Worm (Caenorhabditis elegans) whole organism, L4 larva: Measurements from ENCODE around the gene F49F1.7.
A peak's percentile ranks its signal among the peaks of the same experiment; 100 is the strongest.

Experiments used
- F37D6.2 ChIP-seq: sonication (generic microtip); optimal IDR thresholded peaks from 2 replicates; lab custom pipeline; 2016; ENCODE audit warnings: mild to moderate bottlenecking, missing genetic modification characterization, missing compliant biosample characterization
- F49E8.2 ChIP-seq: sonication (generic microtip); optimal IDR thresholded peaks from 2 replicates; lab custom pipeline; 2016; ENCODE audit warnings: missing compliant biosample characterization, mild to moderate bottlenecking, missing genetic modification characterization, borderline replicate concordance
- R02D3.7 ChIP-seq: fragments of 150-350 bp; sonication (generic microtip); optimal IDR thresholded peaks from 3 replicates; lab custom pipeline; 2014; ENCODE audit warnings: missing biosample characterization, missing genetic modification characterization
- Y48G9A.11 ChIP-seq: fragments of 200-800 bp; sonication (Bioruptor generic); IDR thresholded peaks from 2 replicates; pipeline ENCODE4 v1.3.6; 2022; ENCODE audit warnings: missing genetic modification reagents, missing genetic modification characterization, missing compliant biosample characterization
- ZK337.2 ChIP-seq: fragments of 200-800 bp; sonication (Bioruptor generic); IDR thresholded peaks from 2 replicates; pipeline ENCODE4 v1.3.6; 2022; ENCODE audit warnings: missing genetic modification reagents, missing genetic modification characterization, missing compliant biosample characterization
- aha-1 ChIP-seq: fragments of 150-350 bp; peaks from one replicate; lab custom pipeline; 2014; ENCODE audit warnings: missing biosample characterization, missing genetic modification characterization
- aly-2 ChIP-seq: sonication (generic microtip); optimal IDR thresholded peaks from 2 replicates; lab custom pipeline; 2018; ENCODE audit warnings: missing biosample characterization, missing genetic modification characterization
- ces-1 ChIP-seq: fragments of 150-350 bp; sonication (generic microtip); optimal IDR thresholded peaks from 4 replicates; lab custom pipeline; 2014; ENCODE audit warnings: missing biosample characterization, missing genetic modification reagents, missing genetic modification characterization
- cey-2 ChIP-seq: sonication (generic microtip); optimal IDR thresholded peaks from 3 replicates; lab custom pipeline; 2017; ENCODE audit warnings: missing genetic modification characterization, mild to moderate bottlenecking, missing compliant biosample characterization, antibody characterized with exemption, borderline replicate concordance; ENCODE audit not compliant: insufficient read depth
- dpl-1 ChIP-seq: fragments of 150-350 bp; optimal IDR thresholded peaks from 2 replicates; lab custom pipeline; 2014; ENCODE audit warnings: missing biosample characterization, missing genetic modification reagents, missing genetic modification characterization
- dve-1 ChIP-seq: sonication (generic microtip); optimal IDR thresholded peaks from 2 replicates; lab custom pipeline; 2017; ENCODE audit warnings: antibody characterized with exemption, mild to moderate bottlenecking, missing genetic modification characterization, missing compliant biosample characterization; ENCODE audit not compliant: insufficient read depth
- egl-27 ChIP-seq: sonication (generic microtip); optimal IDR thresholded peaks from 3 replicates; lab custom pipeline; 2017; ENCODE audit warnings: missing biosample characterization, missing genetic modification reagents, missing genetic modification characterization
- hif-1 ChIP-seq, 2 experiments: sonication (generic microtip); optimal IDR thresholded peaks; 2 replicates each; lab custom pipeline; 2016 to 2017; ENCODE audit warnings: missing compliant biosample characterization in 2 of 2, missing genetic modification characterization in 2 of 2, missing genetic modification reagents in 2 of 2, missing genotype in 2 of 2, mild to moderate bottlenecking in 1 of 2
- jun-1 ChIP-seq: fragments of 150-350 bp; optimal IDR thresholded peaks from 2 replicates; lab custom pipeline; 2014; ENCODE audit warnings: missing biosample characterization, missing genetic modification reagents, missing genetic modification characterization
- mxl-3 ChIP-seq: fragments of 200-800 bp; sonication (Bioruptor generic); optimal IDR thresholded peaks from 2 replicates; lab custom pipeline; 2018; ENCODE audit warnings: mild to moderate bottlenecking, missing genetic modification characterization, missing compliant biosample characterization
- nhr-237 ChIP-seq: sonication (generic microtip); optimal IDR thresholded peaks from 2 replicates; lab custom pipeline; 2017; ENCODE audit warnings: missing biosample characterization, missing genetic modification characterization
- nhr-41 ChIP-seq: fragments of 200-800 bp; sonication (Bioruptor generic); IDR thresholded peaks from 2 replicates; pipeline ENCODE4 v1.3.6; 2022; ENCODE audit warnings: missing genetic modification reagents, missing genetic modification characterization, missing compliant biosample characterization
- nhr-42 ChIP-seq: fragments of 200-800 bp; sonication (Bioruptor generic); IDR thresholded peaks from 2 replicates; pipeline ENCODE4 v1.3.6; 2022; ENCODE audit warnings: missing genetic modification characterization, missing compliant biosample characterization
- rbr-2 ChIP-seq: sonication (generic microtip); optimal IDR thresholded peaks from 2 replicates; lab custom pipeline; 2016; ENCODE audit warnings: missing genotype, missing genetic modification characterization, missing compliant biosample characterization
- set-16 ChIP-seq: fragments of 200-800 bp; sonication (Bioruptor generic); IDR thresholded peaks from 2 replicates; pipeline ENCODE4 v1.3.6; 2022; ENCODE audit warnings: missing genetic modification reagents, missing genetic modification characterization, missing compliant biosample characterization
- snpc-1.2 ChIP-seq: fragments of 200-800 bp; sonication (Bioruptor generic); IDR thresholded peaks from 2 replicates; pipeline ENCODE4 v1.3.6; 2022; ENCODE audit warnings: missing genetic modification reagents, missing genetic modification characterization, missing compliant biosample characterization
- spr-1 ChIP-seq: sonication (generic microtip); optimal IDR thresholded peaks from 2 replicates; lab custom pipeline; 2016; ENCODE audit warnings: mild to moderate bottlenecking, missing genetic modification characterization, missing compliant biosample characterization
- tag-97 ChIP-seq: fragments of 200-800 bp; sonication (Bioruptor generic); IDR thresholded peaks from 2 replicates; pipeline ENCODE4 v1.3.6; 2022; ENCODE audit warnings: missing genetic modification characterization, missing compliant biosample characterization
- unc-130 ChIP-seq: sonication (generic microtip); optimal IDR thresholded peaks from 2 replicates; lab custom pipeline; 2016; ENCODE audit warnings: missing genetic modification reagents, missing genetic modification characterization, missing compliant biosample characterization
- vab-7 ChIP-seq: fragments of 200-800 bp; sonication (Bioruptor generic); IDR thresholded peaks from 2 replicates; pipeline ENCODE4 v1.3.6; 2022; ENCODE audit warnings: missing genetic modification reagents, missing genetic modification characterization, missing compliant biosample characterization
- zag-1 ChIP-seq: fragments of 150-350 bp; optimal IDR thresholded peaks from 2 replicates; lab custom pipeline; 2014; ENCODE audit warnings: missing biosample characterization, missing genetic modification characterization
- zfp-3 ChIP-seq: fragments of 200-800 bp; sonication (Bioruptor generic); conservative IDR thresholded peaks from 2 replicates; pipeline ENCODE4 v1.3.6; 2022; ENCODE audit warnings: missing genetic modification reagents, missing genetic modification characterization, missing compliant biosample characterization

The F49F1.7 gene

DNA sequence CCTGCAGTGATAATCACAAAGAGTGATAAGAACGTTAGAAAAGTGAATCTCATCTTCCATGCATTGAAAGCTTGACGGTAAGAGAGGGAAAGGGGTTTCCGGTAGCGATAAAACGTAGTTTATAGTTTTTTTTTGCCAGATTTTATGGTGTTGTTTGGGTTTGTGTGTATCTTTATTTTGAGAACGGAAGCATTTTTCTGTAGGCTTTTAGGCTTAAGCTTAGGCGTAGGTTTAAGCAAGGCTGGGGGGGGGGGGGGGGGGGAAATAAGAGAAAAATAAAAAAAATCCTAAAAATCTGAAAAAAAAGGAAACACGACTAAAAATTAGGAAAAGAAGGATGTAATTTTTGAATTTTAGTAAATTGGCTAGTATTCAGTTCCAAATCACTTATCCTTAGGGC is 46.7 kb downstream of the F49F1.7 start, which contains the start of gene C35B1.8 (continued):
- no peak for TF ChIP-seq nhr-42 (GFP tag; lab: Robert Waterston, UW)
- no peak for TF ChIP-seq snpc-1.2
- no peak for TF ChIP-seq dpl-1 (GFP tag; lab: Kevin White, UChicago)
- no peak for TF ChIP-seq zag-1 (tag; lab: Kevin White, UChicago)

DNA sequence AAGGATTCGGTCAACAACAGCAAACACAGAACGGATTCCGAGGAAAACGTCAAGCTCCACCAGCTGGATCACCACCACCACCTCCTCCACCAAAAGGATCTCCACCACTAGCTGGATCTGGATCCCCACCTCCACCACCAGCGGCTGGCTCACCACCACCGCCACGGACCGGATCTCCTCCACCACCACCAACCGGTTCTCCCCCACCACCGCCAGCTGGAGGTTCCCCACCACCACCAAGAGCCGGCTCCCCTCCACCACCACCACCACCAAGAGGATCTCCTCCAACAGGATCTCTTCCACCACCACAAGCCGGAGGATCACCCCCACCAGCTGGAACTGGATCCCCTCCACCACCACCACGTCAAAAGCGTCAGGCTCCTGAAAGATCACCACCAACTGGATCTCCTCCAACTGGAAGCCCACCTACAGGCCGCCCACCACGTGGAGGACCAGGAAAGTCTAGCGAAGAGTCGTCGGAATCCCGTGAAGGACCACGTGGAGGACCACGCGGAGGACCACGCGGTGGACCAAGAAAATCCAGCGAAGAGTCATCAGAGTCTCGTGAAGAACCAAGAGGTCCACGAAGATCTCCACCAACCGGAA is 48.8 kb downstream of the F49F1.7 start:
- TF ChIP-seq hif-1 (tag; optimal IDR thresholded peaks at IDR 0.05; lab: Kevin White, UChicago) (no peak), cey-2 (tag; lab: Kevin White, UChicago) (no peak), rbr-2 (no peak), set-16 (peak; percentile 97), spr-1 (tag; lab: Kevin White, UChicago) (no peak)
- TF ChIP-seq, all 104 proteins: peak for 1

- TF ChIP-seq mxl-3 (GFP tag; lab: Kevin White, UChicago) (no peak), Y48G9A.11 (GFP tag; lab: Robert Waterston, UW) (no peak), aha-1 (tag; lab: Kevin White, UChicago) (no peak), ces-1 (GFP tag; lab: Kevin White, UChicago) (no peak), dve-1 (tag; lab: Kevin White, UChicago) (no peak), unc-130 (GFP tag; lab: Kevin White, UChicago) (no peak), aly-2 (tag; lab: Kevin White, UChicago) (no peak), tag-97 (GFP tag; lab: Robert Waterston, UW) (no peak), nhr-237 (tag; lab: Kevin White, UChicago) (no peak), F49E8.2 (tag; lab: Kevin White, UChicago) (no peak), F37D6.2 (tag; lab: Kevin White, UChicago) (no peak), R02D3.7 (tag; lab: Kevin White, UChicago) (no peak), vab-7 (no peak), jun-1 (tag; lab: Kevin White, UChicago) (no peak), nhr-41 (GFP tag; lab: Robert Waterston, UW) (no peak), ZK337.2 (no peak), zfp-3 (no peak), egl-27 (tag; lab: Kevin White, UChicago) (no peak), hif-1 (tag; optimal IDR thresholded peaks at IDR 0.05; lab: Kevin White, UChicago) (no peak)
Measured at ce11 chrIV:4074610-4075009, 50.9 kb downstream of the F49F1.7 start, which contains the start of gene W03D2.9. TSS of gene W03D2.9 (minus strand) at chrIV:4074710.
